Worm (Caenorhabditis elegans): ENCODE data around the gene bbs-5.

Gene bbs-5

ce11 chrIII:10253334-10253733 is 8.2 kb downstream of the bbs-5 start:
- no peak for TF ChIP-seq sem-2 (GFP tag; optimal IDR thresholded peaks at IDR 0.05)
- no peak for TF ChIP-seq nhr-2 (tag; optimal IDR thresholded peaks at IDR 0.05)
- TF ChIP-seq cnd-1 (tag; optimal IDR thresholded peaks at IDR 0.05): no peak
- TF ChIP-seq unc-120 (tag; optimal IDR thresholded peaks at IDR 0.05; ENCODE audit: poor library complexity, severe bottlenecking): no peak
- no peak for TF ChIP-seq mab-5 (tag; optimal IDR thresholded peaks at IDR 0.05)
- no peak for TF ChIP-seq nhr-237 (tag; optimal IDR thresholded peaks at IDR 0.05)
- TF ChIP-seq ceh-83 (GFP tag; optimal IDR thresholded peaks at IDR 0.05): no peak
- TF ChIP-seq elt-1 (tag; optimal IDR thresholded peaks at IDR 0.05; ENCODE audit: borderline replicate concordance, insufficient read depth): no peak
- TF ChIP-seq mep-1 (tag; optimal IDR thresholded peaks at IDR 0.05): no peak
- no peak for TF ChIP-seq lin-13 (tag; optimal IDR thresholded peaks at IDR 0.05)

ce11 chrIII:10251114-10251513 is 10.5 kb downstream of the bbs-5 start:
- TF ChIP-seq mab-5 (tag; optimal IDR thresholded peaks at IDR 0.05): no peak
- TF ChIP-seq lin-13 (tag; optimal IDR thresholded peaks at IDR 0.05): no peak
- TF ChIP-seq ham-2 (GFP tag; optimal IDR thresholded peaks at IDR 0.05): no peak
- TF ChIP-seq unc-39 (tag; optimal IDR thresholded peaks at IDR 0.05): no peak
- no peak for TF ChIP-seq ceh-83 (GFP tag; optimal IDR thresholded peaks at IDR 0.05)
- no peak for TF ChIP-seq elt-1 (tag; optimal IDR thresholded peaks at IDR 0.05; ENCODE audit: borderline replicate concordance, insufficient read depth)
- TF ChIP-seq drap-1 (GFP tag; optimal IDR thresholded peaks at IDR 0.05): no peak
- TF ChIP-seq blmp-1 (tag; optimal IDR thresholded peaks at IDR 0.05): no peak
- TF ChIP-seq flh-1 (GFP tag; optimal IDR thresholded peaks at IDR 0.05): no peak

ce11 chrIII:10248441-10249137 is 13.0 kb downstream of the bbs-5 start, which contains the start of the genes div-1 and cor-1:
Gene div-1, minus strand, starts transcription at chrIII:10248559.
Gene cor-1, plus strand, starts transcription at chrIII:10249111.
- no peak for TF ChIP-seq lin-13 (tag; optimal IDR thresholded peaks at IDR 0.05)
- peak; percentile 66 for TF ChIP-seq nhr-237 (tag; optimal IDR thresholded peaks at IDR 0.05)
- no peak for TF ChIP-seq lin-32 (GFP tag; optimal IDR thresholded peaks at IDR 0.05)
- peak; percentile 60 for TF ChIP-seq unc-120 (tag; optimal IDR thresholded peaks at IDR 0.05; ENCODE audit: poor library complexity, severe bottlenecking)
- peak; percentile 69 for TF ChIP-seq mep-1 (tag; optimal IDR thresholded peaks at IDR 0.05)
- peak; percentile 39 for TF ChIP-seq lsy-2 (tag; optimal IDR thresholded peaks at IDR 0.05)
- TF ChIP-seq sem-2 (GFP tag; optimal IDR thresholded peaks at IDR 0.05): no peak
- TF ChIP-seq flh-1 (GFP tag; optimal IDR thresholded peaks at IDR 0.05): no peak
- TF ChIP-seq hlh-1 (tag; optimal IDR thresholded peaks at IDR 0.05): peak; percentile 29
- TF ChIP-seq M03D4.4 (tag; optimal IDR thresholded peaks at IDR 0.05): no peak
- TF ChIP-seq ham-2 (GFP tag; optimal IDR thresholded peaks at IDR 0.05): no peak
- no peak for TF ChIP-seq drap-1 (GFP tag; optimal IDR thresholded peaks at IDR 0.05)
- no peak for TF ChIP-seq nhr-12 (tag; optimal IDR thresholded peaks at IDR 0.05)
- TF ChIP-seq zip-8 (tag; optimal IDR thresholded peaks at IDR 0.05): no peak
- no peak for TF ChIP-seq ceh-43 (GFP tag; optimal IDR thresholded peaks at IDR 0.05)
- TF ChIP-seq elt-1 (tag; optimal IDR thresholded peaks at IDR 0.05; ENCODE audit: borderline replicate concordance, insufficient read depth): no peak
- TF ChIP-seq cnd-1 (tag; optimal IDR thresholded peaks at IDR 0.05): no peak
- no peak for TF ChIP-seq tbx-8 (GFP tag; optimal IDR thresholded peaks at IDR 0.05)
- TF ChIP-seq ceh-39 (tag; optimal IDR thresholded peaks at IDR 0.05): no peak
- no peak for TF ChIP-seq nhr-28 (tag; optimal IDR thresholded peaks at IDR 0.05)

ce11 chrIII:10244013-10244412 is 17.6 kb downstream of the bbs-5 start:
- TF ChIP-seq unc-62 (GFP tag; optimal IDR thresholded peaks at IDR 0.05) (no peak), nhr-12 (tag; optimal IDR thresholded peaks at IDR 0.05) (no peak), blmp-1 (tag; optimal IDR thresholded peaks at IDR 0.05) (no peak), ceh-43 (GFP tag; optimal IDR thresholded peaks at IDR 0.05) (no peak), pha-4 (tag; optimal IDR thresholded peaks at IDR 0.05) (no peak), elt-3 (tag; optimal IDR thresholded peaks at IDR 0.05) (no peak), hlh-1 (tag; optimal IDR thresholded peaks at IDR 0.05) (no peak), bed-3 (GFP tag; optimal IDR thresholded peaks at IDR 0.05) (no peak), drap-1 (GFP tag; optimal IDR thresholded peaks at IDR 0.05) (no peak)

ce11 chrIII:10241332-10241829 is 20.2 kb downstream of the bbs-5 start:
- TF ChIP-seq mls-2 (tag; optimal IDR thresholded peaks at IDR 0.05): no peak
- no peak for TF ChIP-seq pha-4 (tag; optimal IDR thresholded peaks at IDR 0.05)
- no peak for TF ChIP-seq drap-1 (GFP tag; optimal IDR thresholded peaks at IDR 0.05)
- TF ChIP-seq nhr-28 (tag; optimal IDR thresholded peaks at IDR 0.05): no peak
- no peak for TF ChIP-seq lin-32 (GFP tag; optimal IDR thresholded peaks at IDR 0.05)
- no peak for TF ChIP-seq sem-2 (GFP tag; optimal IDR thresholded peaks at IDR 0.05)
- TF ChIP-seq zip-8 (tag; optimal IDR thresholded peaks at IDR 0.05): no peak
- TF ChIP-seq nhr-2 (tag; optimal IDR thresholded peaks at IDR 0.05): no peak

Measured in whole organism, mixed stage, embryonic.